Fruit fly (Drosophila melanogaster): ENCODE results near the gene ATPsyngamma.

DNA sequence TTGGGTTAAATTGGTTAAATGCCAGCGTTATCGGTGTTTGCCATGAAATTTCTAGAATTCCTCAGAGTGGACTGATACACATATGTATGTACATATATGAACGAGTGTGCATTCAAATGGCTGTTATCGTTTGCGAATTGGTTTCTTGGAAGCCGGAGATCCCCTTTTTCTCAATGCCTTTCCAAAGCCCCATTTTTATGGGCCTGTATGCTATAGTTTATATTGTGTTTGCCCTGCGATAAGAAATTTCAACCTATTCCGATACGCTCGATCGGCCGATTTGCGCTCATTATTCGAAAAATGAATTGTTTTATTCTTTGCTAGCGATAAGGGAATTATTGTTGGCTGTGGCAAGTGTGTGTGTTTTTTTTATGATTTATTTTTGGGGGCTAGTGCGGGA, 34.2 kb upstream of the ATPsyngamma start:
- TF ChIP-seq CG11617 (GFP tag; optimal IDR thresholded peaks at IDR 0.05) (no peak), cic (GFP tag; optimal IDR thresholded peaks at IDR 0.05) (no peak), CG12768 (GFP tag; optimal IDR thresholded peaks at IDR 0.05) (no peak), tj (GFP tag; optimal IDR thresholded peaks at IDR 0.05) (no peak), pad (GFP tag; optimal IDR thresholded peaks at IDR 0.05) (no peak), CG1620 (GFP tag; optimal IDR thresholded peaks at IDR 0.05) (no peak), kay (GFP tag; ENCODE audit: borderline replicate concordance) (no peak), CG7045 (GFP tag; optimal IDR thresholded peaks at IDR 0.05) (no peak), Clk (GFP tag; optimal IDR thresholded peaks at IDR 0.05) (no peak), CG7101 (tag; optimal IDR thresholded peaks at IDR 0.05) (no peak), bab1 (GFP tag; optimal IDR thresholded peaks at IDR 0.05) (no peak), toe (GFP tag; optimal IDR thresholded peaks at IDR 0.05) (no peak)

Data from whole organism, adult.